Fruit fly (Drosophila melanogaster): ENCODE data around the gene CG7990.

DNA sequence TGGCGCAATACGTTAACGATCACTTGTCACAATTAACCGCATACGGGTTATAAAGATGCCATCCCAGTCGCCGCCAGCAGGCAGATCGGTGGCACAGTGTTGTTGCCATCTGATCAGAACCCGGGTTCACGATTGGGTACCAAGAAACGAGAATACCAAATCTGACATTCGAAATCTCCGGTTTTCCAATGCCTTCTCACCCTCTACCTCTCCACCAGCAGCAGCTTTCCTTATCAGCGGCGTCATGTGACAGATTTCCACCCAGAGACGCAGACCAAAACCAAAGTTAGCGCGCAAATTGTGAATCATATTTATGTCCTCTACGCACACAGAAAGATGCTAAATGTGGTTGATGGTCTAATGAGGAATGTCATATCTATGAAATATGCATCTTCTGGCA lies 36.8 kb upstream of the CG7990 start:
- no peak for TF ChIP-seq Ets65A (GFP tag)
- TF ChIP-seq insv (GFP tag; optimal IDR thresholded peaks at IDR 0.05) = no peak
- TF ChIP-seq Lim3 (GFP tag; IDR thresholded peaks at IDR 0.05) = no peak
- no peak for TF ChIP-seq slp2 (GFP tag; optimal IDR thresholded peaks at IDR 0.05)
- TF ChIP-seq CG8089 (GFP tag; optimal IDR thresholded peaks at IDR 0.05) = no peak
- TF ChIP-seq E2f2 (GFP tag; IDR thresholded peaks at IDR 0.05) = no peak
- TF ChIP-seq Hsf (GFP tag; optimal IDR thresholded peaks at IDR 0.05) = no peak
- no peak for TF ChIP-seq zen (tag; optimal IDR thresholded peaks at IDR 0.05)
- TF ChIP-seq ssp (GFP tag; IDR thresholded peaks at IDR 0.05) = no peak
- no peak for TF ChIP-seq CG11504 (tag; optimal IDR thresholded peaks at IDR 0.05)
- no peak for TF ChIP-seq bigmax (GFP tag; optimal IDR thresholded peaks at IDR 0.05)

Measured in whole organism, embryonic.